2 fruit fly cellular contexts compared by ENCODE assay signal in the genomic region with DNA sequence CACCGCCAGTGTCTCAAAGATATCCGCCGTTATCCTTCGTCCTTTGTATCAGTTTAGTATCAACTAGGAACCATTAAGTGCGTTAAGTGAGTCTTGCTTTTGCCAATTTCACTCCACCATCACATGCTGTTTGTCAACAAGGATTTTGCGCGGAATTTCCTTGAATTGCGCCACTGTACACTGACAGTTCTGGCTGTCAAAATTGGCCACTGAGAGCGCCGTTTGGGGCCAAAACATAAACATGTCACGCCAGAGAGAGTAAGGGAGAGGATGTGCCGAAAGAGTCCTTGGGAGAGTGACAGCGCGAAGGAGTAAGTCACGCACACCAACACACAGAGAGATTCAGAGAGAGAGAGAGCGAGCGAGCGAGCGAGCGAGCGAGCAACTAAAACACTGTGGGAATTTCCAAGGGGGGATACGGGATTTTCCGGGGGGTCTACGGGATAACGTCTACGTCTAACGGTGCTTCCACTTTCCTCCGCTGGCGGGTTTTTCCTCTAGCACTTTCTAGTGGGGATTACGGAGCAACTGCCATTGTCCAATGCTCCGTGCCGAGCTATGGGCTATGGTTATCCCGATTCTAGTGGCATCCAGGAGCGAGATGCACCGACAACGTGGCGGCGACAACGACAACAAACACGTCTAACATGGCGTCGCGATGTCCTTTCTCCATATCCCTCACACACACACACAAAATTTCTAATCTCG.
TF ChIP-seq lines count a peak whose summit lies in the region.

No protein-coding gene starts in this region.

- TF ChIP-seq CTCF in whole organism, embryonic (GFP tag; optimal IDR thresholded peaks at IDR 0.05; lab: Kevin White, UChicago) = no peak

TF ChIP-seq in whole organism, embryonic, 481 proteins besides CTCF, POLR2A, EP300 and RAD21 (continues in another document):
- TF ChIP-seq CG4424 (GFP tag; optimal IDR thresholded peaks at IDR 0.05; lab: Kevin White, UChicago) (no peak), CG17385 (GFP tag; optimal IDR thresholded peaks at IDR 0.05; lab: Kevin White, UChicago) (no peak), Usf (GFP tag; optimal IDR thresholded peaks at IDR 0.05; lab: Kevin White, UChicago) (no peak), kay (GFP tag; optimal IDR thresholded peaks at IDR 0.05; lab: Kevin White, UChicago) (no peak), CG10462 (GFP tag; optimal IDR thresholded peaks at IDR 0.05; lab: Kevin White, UChicago) (no peak), CG11085 (GFP tag; IDR thresholded peaks at IDR 0.05; lab: Robert Waterston, UW) (no peak), knrl (GFP tag; IDR thresholded peaks at IDR 0.05; lab: Robert Waterston, UW; ENCODE audit: partially characterized antibody) (no peak), MTF-1 (GFP tag; optimal IDR thresholded peaks at IDR 0.05; lab: Kevin White, UChicago; ENCODE audit: borderline replicate concordance) (no peak), lilli (GFP tag; optimal IDR thresholded peaks at IDR 0.05; lab: Kevin White, UChicago) (no peak), CrebB (tag; optimal IDR thresholded peaks at IDR 0.05; lab: Kevin White, UChicago) (no peak), Lhr (GFP tag; optimal IDR thresholded peaks at IDR 0.05; lab: Kevin White, UChicago) (no peak), Med (GFP tag; lab: Kevin White, UChicago) (peak; percentile 40), sens-2 (GFP tag; IDR thresholded peaks at IDR 0.05; lab: Robert Waterston, UW) (no peak), nerfin-2 (GFP tag; IDR thresholded peaks at IDR 0.05; lab: Robert Waterston, UW; ENCODE audit: partially characterized antibody) (no peak), Lim3 (GFP tag; IDR thresholded peaks at IDR 0.05; lab: Robert Waterston, UW) (no peak), CG18262 (tag; optimal IDR thresholded peaks at IDR 0.05; lab: Kevin White, UChicago) (no peak), Ets97D (GFP tag; optimal IDR thresholded peaks at IDR 0.05; lab: Kevin White, UChicago) (no peak), E2f1 (GFP tag; IDR thresholded peaks at IDR 0.05; lab: Robert Waterston, UW) (no peak), CG6765 (GFP tag; optimal IDR thresholded peaks at IDR 0.05; lab: Kevin White, UChicago) (no peak), CG12104 (GFP tag; optimal IDR thresholded peaks at IDR 0.05; lab: Kevin White, UChicago) (no peak), CG7928 (GFP tag; optimal IDR thresholded peaks at IDR 0.05; lab: Kevin White, UChicago) (no peak), kah (GFP tag; optimal IDR thresholded peaks at IDR 0.05; lab: Kevin White, UChicago) (no peak), croc (GFP tag; conservative IDR thresholded peaks at IDR 0.05; lab: Robert Waterston, UW) (no peak), yki (optimal IDR thresholded peaks at IDR 0.05; lab: Kevin White, UChicago) (peak; percentile 30), CG4707 (GFP tag; optimal IDR thresholded peaks at IDR 0.05; lab: Kevin White, UChicago) (peak; percentile 81), CG8281 (tag; optimal IDR thresholded peaks at IDR 0.05; lab: Kevin White, UChicago) (no peak), kni (GFP tag; optimal IDR thresholded peaks at IDR 0.05; lab: Kevin White, UChicago) (no peak), D (optimal IDR thresholded peaks at IDR 0.05; lab: Kevin White, UChicago) (peak; percentile 35), D (GFP tag; optimal IDR thresholded peaks at IDR 0.05; lab: Kevin White, UChicago) (no peak), Nf-YA (GFP tag; IDR thresholded peaks at IDR 0.05; lab: Robert Waterston, UW) (no peak), CG18599 (GFP tag; optimal IDR thresholded peaks at IDR 0.05; lab: Kevin White, UChicago) (no peak), Sin3A (optimal IDR thresholded peaks at IDR 0.05; lab: Kevin White, UChicago) (no peak), Deaf1 (tag; optimal IDR thresholded peaks at IDR 0.05; lab: Kevin White, UChicago) (peak; percentile 23), lmd (GFP tag; IDR thresholded peaks at IDR 0.05; lab: Robert Waterston, UW) (peak; percentile 13; the same call in 1 of the 2 replicates), pros (GFP tag; optimal IDR thresholded peaks at IDR 0.05; lab: Kevin White, UChicago) (no peak), CG10565 (GFP tag; optimal IDR thresholded peaks at IDR 0.05; lab: Kevin White, UChicago) (no peak), Nf-YB (GFP tag; optimal IDR thresholded peaks at IDR 0.05; lab: Kevin White, UChicago) (no peak), CG6683 (GFP tag; optimal IDR thresholded peaks at IDR 0.05; lab: Kevin White, UChicago) (no peak), CG12391 (tag; optimal IDR thresholded peaks at IDR 0.05; lab: Kevin White, UChicago) (no peak), CG6813 (GFP tag; optimal IDR thresholded peaks at IDR 0.05; lab: Kevin White, UChicago) (no peak), YL-1 (GFP tag; optimal IDR thresholded peaks at IDR 0.05; lab: Kevin White, UChicago) (no peak), dpn (GFP tag; optimal IDR thresholded peaks at IDR 0.05; lab: Kevin White, UChicago) (no peak), Xbp1 (GFP tag; optimal IDR thresholded peaks at IDR 0.05; lab: Kevin White, UChicago) (no peak)

TF ChIP-seq in whole organism, prepupa, 60 proteins besides CTCF, POLR2A, EP300 and RAD21:
- TF ChIP-seq eg (GFP tag; IDR thresholded peaks at IDR 0.05; lab: Robert Waterston, UW) (no peak), achi (GFP tag; optimal IDR thresholded peaks at IDR 0.05; lab: Kevin White, UChicago) (peak; percentile 81), svp (GFP tag; lab: Kevin White, UChicago) (peak; percentile 41)
TF ChIP-seq in whole organism, prepupa: peak in this region for 2.
